Worm (Caenorhabditis elegans): ENCODE data around the gene glf-1.

Gene glf-1

ce11 chrIV:5885180-5885887 lies at the start of gene glf-1:
TSS of gene glf-1 (plus strand) at chrIV:5885835.
- TF ChIP-seq tab-1 (GFP tag; IDR thresholded peaks at IDR 0.05) (no peak), klf-2 (GFP tag; conservative IDR thresholded peaks at IDR 0.05) (no peak), flt-1 (GFP tag; IDR thresholded peaks at IDR 0.05) (no peak), ztf-29 (GFP tag; IDR thresholded peaks at IDR 0.05) (no peak), cog-1 (tag; optimal IDR thresholded peaks at IDR 0.05) (no peak), med-1 (GFP tag; optimal IDR thresholded peaks at IDR 0.05; ENCODE audit: insufficient read depth) (no peak), T22C8.4 (GFP tag; IDR thresholded peaks at IDR 0.05) (no peak), ref-1 (GFP tag; conservative IDR thresholded peaks at IDR 0.05) (no peak), ztf-23 (GFP tag; IDR thresholded peaks at IDR 0.05) (no peak)

- TF ChIP-seq T22C8.4 (GFP tag; IDR thresholded peaks at IDR 0.05), result no peak
- TF ChIP-seq klf-2 (GFP tag; conservative IDR thresholded peaks at IDR 0.05), result no peak
- no peak for TF ChIP-seq ref-1 (GFP tag; conservative IDR thresholded peaks at IDR 0.05)
- TF ChIP-seq ztf-23 (GFP tag; IDR thresholded peaks at IDR 0.05), result no peak
- no peak for TF ChIP-seq tab-1 (GFP tag; IDR thresholded peaks at IDR 0.05)
- TF ChIP-seq cog-1 (tag; optimal IDR thresholded peaks at IDR 0.05), result no peak
- TF ChIP-seq flt-1 (GFP tag; IDR thresholded peaks at IDR 0.05), result no peak
- TF ChIP-seq ztf-29 (GFP tag; IDR thresholded peaks at IDR 0.05), result no peak
- TF ChIP-seq med-1 (GFP tag; optimal IDR thresholded peaks at IDR 0.05; ENCODE audit: insufficient read depth), result no peak
Observed at ce11 chrIV:5839178-5839577, 46.5 kb upstream of the glf-1 start, which contains the start of gene C06E7.2. TSS of gene C06E7.2 (plus strand) at chrIV:5839478.

- TF ChIP-seq flt-1 (GFP tag; IDR thresholded peaks at IDR 0.05), result no peak
- no peak for TF ChIP-seq ref-1 (GFP tag; conservative IDR thresholded peaks at IDR 0.05)
- TF ChIP-seq klf-2 (GFP tag; conservative IDR thresholded peaks at IDR 0.05), result no peak
- no peak for TF ChIP-seq cog-1 (tag; optimal IDR thresholded peaks at IDR 0.05)
- no peak for TF ChIP-seq tab-1 (GFP tag; IDR thresholded peaks at IDR 0.05)
- no peak for TF ChIP-seq med-1 (GFP tag; optimal IDR thresholded peaks at IDR 0.05; ENCODE audit: insufficient read depth)
- TF ChIP-seq ztf-23 (GFP tag; IDR thresholded peaks at IDR 0.05), result no peak
- no peak for TF ChIP-seq T22C8.4 (GFP tag; IDR thresholded peaks at IDR 0.05)
Observed at ce11 chrIV:5842905-5843304, 42.7 kb upstream of the glf-1 start.

- TF ChIP-seq flt-1 (GFP tag; IDR thresholded peaks at IDR 0.05) (no peak), ztf-29 (GFP tag; IDR thresholded peaks at IDR 0.05) (no peak), ztf-23 (GFP tag; IDR thresholded peaks at IDR 0.05) (no peak), ref-1 (GFP tag; conservative IDR thresholded peaks at IDR 0.05) (no peak), med-1 (GFP tag; optimal IDR thresholded peaks at IDR 0.05; ENCODE audit: insufficient read depth) (no peak), tab-1 (GFP tag; IDR thresholded peaks at IDR 0.05) (no peak), cog-1 (tag; optimal IDR thresholded peaks at IDR 0.05) (no peak), klf-2 (GFP tag; conservative IDR thresholded peaks at IDR 0.05) (no peak), T22C8.4 (GFP tag; IDR thresholded peaks at IDR 0.05) (no peak)
Observed at ce11 chrIV:5846269-5846668, 39.4 kb upstream of the glf-1 start, which contains the start of gene sams-4. TSS of gene sams-4 (minus strand) at chrIV:5846369.

- TF ChIP-seq ztf-23 (GFP tag; IDR thresholded peaks at IDR 0.05), result no peak
- TF ChIP-seq klf-2 (GFP tag; conservative IDR thresholded peaks at IDR 0.05), result no peak
- no peak for TF ChIP-seq ztf-29 (GFP tag; IDR thresholded peaks at IDR 0.05)
- no peak for TF ChIP-seq T22C8.4 (GFP tag; IDR thresholded peaks at IDR 0.05)
- no peak for TF ChIP-seq med-1 (GFP tag; optimal IDR thresholded peaks at IDR 0.05; ENCODE audit: insufficient read depth)
- no peak for TF ChIP-seq ref-1 (GFP tag; conservative IDR thresholded peaks at IDR 0.05)
- TF ChIP-seq flt-1 (GFP tag; IDR thresholded peaks at IDR 0.05), result no peak
- no peak for TF ChIP-seq cog-1 (tag; optimal IDR thresholded peaks at IDR 0.05)
- TF ChIP-seq tab-1 (GFP tag; IDR thresholded peaks at IDR 0.05), result no peak
Observed at ce11 chrIV:5847986-5848707, 37.5 kb upstream of the glf-1 start, which contains the start of gene sams-3. TSS of gene sams-3 (plus strand) at chrIV:5848657.

- TF ChIP-seq med-1 (GFP tag; optimal IDR thresholded peaks at IDR 0.05; ENCODE audit: insufficient read depth), result no peak
- TF ChIP-seq ztf-23 (GFP tag; IDR thresholded peaks at IDR 0.05), result no peak
- TF ChIP-seq ref-1 (GFP tag; conservative IDR thresholded peaks at IDR 0.05), result no peak
- TF ChIP-seq klf-2 (GFP tag; conservative IDR thresholded peaks at IDR 0.05), result no peak
- TF ChIP-seq cog-1 (tag; optimal IDR thresholded peaks at IDR 0.05), result no peak
Observed at ce11 chrIV:5850765-5851377, 34.8 kb upstream of the glf-1 start.

- TF ChIP-seq tab-1 (GFP tag; IDR thresholded peaks at IDR 0.05) (no peak), flt-1 (GFP tag; IDR thresholded peaks at IDR 0.05) (no peak), med-1 (GFP tag; optimal IDR thresholded peaks at IDR 0.05; ENCODE audit: insufficient read depth) (no peak), ref-1 (GFP tag; conservative IDR thresholded peaks at IDR 0.05) (no peak), cog-1 (tag; optimal IDR thresholded peaks at IDR 0.05) (no peak), ztf-23 (GFP tag; IDR thresholded peaks at IDR 0.05) (no peak), ztf-29 (GFP tag; IDR thresholded peaks at IDR 0.05) (no peak), klf-2 (GFP tag; conservative IDR thresholded peaks at IDR 0.05) (no peak), T22C8.4 (GFP tag; IDR thresholded peaks at IDR 0.05) (no peak)
Observed at ce11 chrIV:5855608-5856007, 30.0 kb upstream of the glf-1 start.

- TF ChIP-seq med-1 (GFP tag; optimal IDR thresholded peaks at IDR 0.05; ENCODE audit: insufficient read depth) (no peak), ztf-29 (GFP tag; IDR thresholded peaks at IDR 0.05) (no peak), klf-2 (GFP tag; conservative IDR thresholded peaks at IDR 0.05) (no peak), flt-1 (GFP tag; IDR thresholded peaks at IDR 0.05) (no peak), ztf-23 (GFP tag; IDR thresholded peaks at IDR 0.05) (no peak)
Observed at ce11 chrIV:5856975-5857374, 28.7 kb upstream of the glf-1 start.

- TF ChIP-seq med-1 (GFP tag; optimal IDR thresholded peaks at IDR 0.05; ENCODE audit: insufficient read depth) (no peak), cog-1 (tag; optimal IDR thresholded peaks at IDR 0.05) (no peak), T22C8.4 (GFP tag; IDR thresholded peaks at IDR 0.05) (no peak), tab-1 (GFP tag; IDR thresholded peaks at IDR 0.05) (no peak), ztf-29 (GFP tag; IDR thresholded peaks at IDR 0.05) (no peak), klf-2 (GFP tag; conservative IDR thresholded peaks at IDR 0.05) (no peak), ref-1 (GFP tag; conservative IDR thresholded peaks at IDR 0.05) (no peak), ztf-23 (GFP tag; IDR thresholded peaks at IDR 0.05) (no peak), flt-1 (GFP tag; IDR thresholded peaks at IDR 0.05) (no peak)
Observed at ce11 chrIV:5858212-5858611, 27.4 kb upstream of the glf-1 start.

All from whole organism, midembryonic.